Fruit fly (Drosophila melanogaster) whole organism, wandering third instar larva: ENCODE measurements around the gene nau.
A peak's percentile ranks its signal among the peaks of the same experiment; 100 is the strongest.

Experiments used
- Abd-B ChIP-seq: fragments of >200 bp; optimal IDR thresholded peaks from 2 replicates; lab custom pipeline; 2017; ENCODE audit warnings: missing biosample characterization, missing genetic modification characterization
- CG32264 ChIP-seq: fragments of 200-800 bp; sonication (Bioruptor generic); optimal IDR thresholded peaks from 2 replicates; lab custom pipeline; 2016; ENCODE audit warnings: missing biosample characterization, missing genetic modification characterization
- CG9705 ChIP-seq: fragments of 200-800 bp; sonication (Bioruptor generic); optimal IDR thresholded peaks from 2 replicates; lab custom pipeline; 2018; ENCODE audit warnings: missing biosample characterization, mild to moderate bottlenecking, missing genetic modification characterization
- CrebA ChIP-seq: fragments of 200-800 bp; sonication (Bioruptor generic); optimal IDR thresholded peaks from 2 replicates; lab custom pipeline; 2016; ENCODE audit warnings: missing biosample characterization, mild to moderate bottlenecking, missing genetic modification characterization, borderline replicate concordance
- Dfd ChIP-seq: fragments of >200 bp; optimal IDR thresholded peaks from 2 replicates; lab custom pipeline; 2017; ENCODE audit warnings: missing biosample characterization, missing genetic modification characterization
- Dif ChIP-seq: fragments of 200-275, 200-300 bp; sonication (Bioruptor generic); optimal IDR thresholded peaks from 2 replicates; lab custom pipeline; 2018; ENCODE audit warnings: missing biosample characterization, missing genetic modification characterization; ENCODE audit not compliant: partially characterized antibody
- GATAd ChIP-seq: sonication (Bioruptor generic); optimal IDR thresholded peaks from 2 replicates; lab custom pipeline; 2016; ENCODE audit warnings: missing biosample characterization, missing genetic modification characterization
- HLH106 ChIP-seq: fragments of 200-800 bp; optimal IDR thresholded peaks from 3 replicates; lab custom pipeline; 2019; ENCODE audit warnings: missing biosample characterization, mild to moderate bottlenecking, missing genetic modification characterization, moderate library complexity
- Hnf4 ChIP-seq: fragments of 200-800 bp; sonication (Bioruptor generic); optimal IDR thresholded peaks from 2 replicates; lab custom pipeline; 2016; ENCODE audit warnings: missing biosample characterization, mild to moderate bottlenecking, missing genetic modification characterization
- Hr78 ChIP-seq: fragments of >200 bp; optimal IDR thresholded peaks from 2 replicates; lab custom pipeline; 2017; ENCODE audit warnings: missing biosample characterization, missing genetic modification characterization
- Hr83 ChIP-seq: fragments of 200-300 bp; sonication (Bioruptor generic); optimal IDR thresholded peaks from 2 replicates; lab custom pipeline; 2016; ENCODE audit warnings: missing biosample characterization, mild to moderate bottlenecking, missing genetic modification characterization, moderate library complexity; ENCODE audit not compliant: poor library complexity, severe bottlenecking
- Jra ChIP-seq: sonication (Bioruptor generic); optimal IDR thresholded peaks from 2 replicates; lab custom pipeline; 2016; ENCODE audit warnings: missing biosample characterization, missing genetic modification characterization
- Mio ChIP-seq: sonication (Bioruptor generic); optimal IDR thresholded peaks from 2 replicates; lab custom pipeline; 2016; ENCODE audit warnings: missing biosample characterization, missing genetic modification characterization
- Myc ChIP-seq: fragments of >200 bp; optimal IDR thresholded peaks from 2 replicates; lab custom pipeline; 2017
- N ChIP-seq: fragments of >200 bp; optimal IDR thresholded peaks from 2 replicates; lab custom pipeline; 2018; ENCODE audit warnings: missing biosample characterization, missing external identifiers, missing genetic modification characterization
- OdsH ChIP-seq: fragments of 200-800 bp; sonication (Bioruptor generic); optimal IDR thresholded peaks from 2 replicates; lab custom pipeline; 2016; ENCODE audit warnings: missing biosample characterization, mild to moderate bottlenecking, missing genetic modification characterization
- Rel ChIP-seq, 2 experiments: fragments of 200-800 bp; sonication (Bioruptor generic) in 1 of 2; optimal IDR thresholded peaks; 2 replicates in 1 of 2; 3 replicates in 1 of 2; lab custom pipeline; 2016 to 2019; ENCODE audit warnings: mild to moderate bottlenecking in 2 of 2, missing biosample characterization in 2 of 2, missing genetic modification characterization in 2 of 2, moderate library complexity in 1 of 2
- Sp1 ChIP-seq: fragments of 200-800 bp; sonication (Bioruptor generic); optimal IDR thresholded peaks from 3 replicates; lab custom pipeline; 2019; ENCODE audit warnings: missing biosample characterization, mild to moderate bottlenecking, missing genetic modification characterization, moderate library complexity
- Vsx2 ChIP-seq: fragments of 200-300, 225-300 bp; sonication (Bioruptor generic); optimal IDR thresholded peaks from 2 replicates; lab custom pipeline; 2018; ENCODE audit warnings: missing biosample characterization, missing genetic modification characterization; ENCODE audit not compliant: partially characterized antibody
- br ChIP-seq: fragments of 200-800 bp; sonication (Bioruptor generic); optimal IDR thresholded peaks from 2 replicates; lab custom pipeline; 2016; ENCODE audit warnings: missing biosample characterization, missing genetic modification characterization
- brk ChIP-seq: fragments of 200-800 bp; sonication (Bioruptor generic); optimal IDR thresholded peaks from 2 replicates; lab custom pipeline; 2016; ENCODE audit warnings: missing biosample characterization, mild to moderate bottlenecking, missing genetic modification characterization
- dl ChIP-seq, 2 experiments: fragments of 175-275, 200-275 bp in 1 of 2; fragments of 200-275 bp in 1 of 2; sonication (Bioruptor generic); optimal IDR thresholded peaks; lab custom pipeline; 2018; ENCODE audit warnings: mild to moderate bottlenecking in 2 of 2, missing biosample characterization in 2 of 2, missing genetic modification characterization in 2 of 2, moderate library complexity in 2 of 2; ENCODE audit not compliant: partially characterized antibody in 2 of 2, insufficient read depth in 1 of 2
- dmrt93B ChIP-seq: fragments of 200-800 bp; sonication (Bioruptor generic); optimal IDR thresholded peaks from 2 replicates; lab custom pipeline; 2018; ENCODE audit warnings: missing biosample characterization, mild to moderate bottlenecking, missing genetic modification characterization
- dsf ChIP-seq: sonication (Bioruptor generic); optimal IDR thresholded peaks from 2 replicates; lab custom pipeline; 2016; ENCODE audit warnings: missing biosample characterization, missing genetic modification characterization, borderline replicate concordance
- ey ChIP-seq: fragments of 200-800 bp; sonication (Bioruptor generic); optimal IDR thresholded peaks from 2 replicates; lab custom pipeline; 2016; ENCODE audit warnings: missing biosample characterization, missing genetic modification characterization
- foxo ChIP-seq, 2 experiments: fragments of 200-800 bp; sonication (Bioruptor generic); optimal IDR thresholded peaks; 2 replicates in 1 of 2; 3 replicates in 1 of 2; lab custom pipeline; 2016 to 2017; ENCODE audit warnings: missing biosample characterization in 2 of 2, missing genetic modification characterization in 2 of 2
- fru ChIP-seq: fragments of 200-800 bp; sonication (Bioruptor generic); optimal IDR thresholded peaks from 3 replicates; lab custom pipeline; 2016; ENCODE audit warnings: missing biosample characterization, mild to moderate bottlenecking, missing genetic modification characterization
- h ChIP-seq: fragments of 200-800 bp; sonication (Bioruptor generic); optimal IDR thresholded peaks from 3 replicates; lab custom pipeline; 2016; ENCODE audit warnings: missing biosample characterization, mild to moderate bottlenecking, missing genetic modification characterization
- jim ChIP-seq: fragments of 175-275, 200-325 bp; sonication (Bioruptor generic); optimal IDR thresholded peaks from 2 replicates; lab custom pipeline; 2016; ENCODE audit warnings: missing biosample characterization, mild to moderate bottlenecking, missing genetic modification characterization
- lola ChIP-seq: fragments of >200 bp; optimal IDR thresholded peaks from 2 replicates; lab custom pipeline; 2017; ENCODE audit warnings: missing biosample characterization, missing genetic modification characterization
- pan ChIP-seq: fragments of >200 bp; optimal IDR thresholded peaks from 2 replicates; lab custom pipeline; 2017
- psq ChIP-seq: fragments of 200-800 bp; sonication (Bioruptor generic); optimal IDR thresholded peaks from 3 replicates; lab custom pipeline; 2017; ENCODE audit warnings: missing biosample characterization, mild to moderate bottlenecking, missing genetic modification characterization, moderate library complexity
- rgr ChIP-seq: fragments of 200-800 bp; sonication (Bioruptor generic); optimal IDR thresholded peaks from 3 replicates; lab custom pipeline; 2016; ENCODE audit warnings: missing biosample characterization, mild to moderate bottlenecking, missing genetic modification characterization
- sage ChIP-seq: fragments of 200-800 bp; sonication (Bioruptor generic); optimal IDR thresholded peaks from 2 replicates; lab custom pipeline; 2016; ENCODE audit warnings: missing biosample characterization, mild to moderate bottlenecking, missing genetic modification characterization
- sv ChIP-seq: fragments of 200-800 bp; sonication (Bioruptor generic); optimal IDR thresholded peaks from 3 replicates; lab custom pipeline; 2016; ENCODE audit warnings: missing biosample characterization, missing genetic modification characterization
- tai ChIP-seq: sonication (Bioruptor generic); optimal IDR thresholded peaks from 2 replicates; lab custom pipeline; 2016; ENCODE audit warnings: missing biosample characterization, missing genetic modification characterization
- usp ChIP-seq: fragments of >200 bp; optimal IDR thresholded peaks from 2 replicates; lab custom pipeline; 2017; ENCODE audit warnings: missing biosample characterization, missing genetic modification characterization
- woc ChIP-seq: sonication (Bioruptor generic); optimal IDR thresholded peaks from 2 replicates; lab custom pipeline; 2016; ENCODE audit warnings: missing biosample characterization, mild to moderate bottlenecking, missing genetic modification characterization

Gene nau

dm6 chr3R:23679911-23680336 is 38.2 kb downstream of the nau start, which contains the start of gene eIF3d1:
eIF3d1 (plus strand) TSS chr3R:23680039.
- peak; percentile 17 for TF ChIP-seq HLH106 (tag; lab: Kevin White, UChicago)
- TF ChIP-seq woc (GFP tag; lab: Kevin White, UChicago), result no peak
- peak in 1 of 2 experiments; percentile 1 for TF ChIP-seq dl (GFP tag; optimal IDR thresholded peaks at IDR 0.05; lab: Kevin White, UChicago; ENCODE audit: insufficient read depth in 1 of 2, partially characterized antibody in 2 of 2)
- TF ChIP-seq pan (lab: Kevin White, UChicago), result no peak
- TF ChIP-seq Dif (GFP tag; lab: Kevin White, UChicago), result peak; percentile 32
- TF ChIP-seq h, result no peak
- TF ChIP-seq rgr (GFP tag; lab: Kevin White, UChicago), result peak; percentile 21
- peak; percentile 11 for TF ChIP-seq Myc (lab: Kevin White, UChicago)
- TF ChIP-seq br (GFP tag; lab: Kevin White, UChicago), result peak; percentile 1

- TF ChIP-seq CrebA (GFP tag; lab: Kevin White, UChicago), result peak; percentile 28
- peak; percentile 88 for TF ChIP-seq fru (GFP tag; lab: Kevin White, UChicago)
- TF ChIP-seq psq, result peak; percentile 86
- TF ChIP-seq Rel (GFP tag; optimal IDR thresholded peaks at IDR 0.05; lab: Kevin White, UChicago), result peak; percentile 3
- peak; percentile 65 for TF ChIP-seq Rel (tag; optimal IDR thresholded peaks at IDR 0.05; lab: Kevin White, UChicago)
- peak; percentile 57 for TF ChIP-seq Vsx2 (GFP tag; lab: Kevin White, UChicago)
- TF ChIP-seq sage (GFP tag; lab: Kevin White, UChicago), result peak; percentile 87
- TF ChIP-seq HLH106 (tag; lab: Kevin White, UChicago), result peak; percentile 87
- TF ChIP-seq foxo (GFP tag; optimal IDR thresholded peaks at IDR 0.05; lab: Kevin White, UChicago), result peak in 1 of 2 experiments; percentile 91
- no peak for TF ChIP-seq Dfd
- no peak for TF ChIP-seq woc (GFP tag; lab: Kevin White, UChicago)
- TF ChIP-seq Abd-B (GFP tag; lab: Kevin White, UChicago), result no peak
- peak; percentile 90 for TF ChIP-seq h
- no peak for TF ChIP-seq Myc (lab: Kevin White, UChicago)
- TF ChIP-seq N (GFP tag; lab: Kevin White, UChicago), result no peak
- peak; percentile 39 for TF ChIP-seq Jra (GFP tag; lab: Kevin White, UChicago)
- peak; percentile 66 for TF ChIP-seq CG9705
- no peak for TF ChIP-seq jim (GFP tag; lab: Kevin White, UChicago)
- TF ChIP-seq Hnf4 (GFP tag; lab: Kevin White, UChicago), result no peak
- TF ChIP-seq br (GFP tag; lab: Kevin White, UChicago), result peak; percentile 81
- no peak for TF ChIP-seq lola (GFP tag; lab: Kevin White, UChicago)
- TF ChIP-seq OdsH (GFP tag; lab: Kevin White, UChicago), result peak; percentile 89
- no peak for TF ChIP-seq dsf
- no peak for TF ChIP-seq usp (GFP tag; lab: Kevin White, UChicago)
- TF ChIP-seq CG32264 (GFP tag; lab: Kevin White, UChicago), result peak; percentile 45
- TF ChIP-seq sv, result peak; percentile 85
- TF ChIP-seq rgr (GFP tag; lab: Kevin White, UChicago), result peak; percentile 91
- no peak for TF ChIP-seq pan (lab: Kevin White, UChicago)
- TF ChIP-seq dl (GFP tag; optimal IDR thresholded peaks at IDR 0.05; lab: Kevin White, UChicago; ENCODE audit: insufficient read depth in 1 of 2, partially characterized antibody in 2 of 2), result no peak
- TF ChIP-seq Dif (GFP tag; lab: Kevin White, UChicago), result peak; percentile 53
- peak; percentile 83 for TF ChIP-seq dmrt93B (GFP tag; lab: Kevin White, UChicago)
- TF ChIP-seq tai, result no peak
- no peak for TF ChIP-seq Hr78 (GFP tag; lab: Kevin White, UChicago)
- peak; percentile 8 for TF ChIP-seq GATAd
- peak; percentile 79 for TF ChIP-seq ey (GFP tag; lab: Kevin White, UChicago)
- TF ChIP-seq brk (GFP tag; lab: Kevin White, UChicago), result no peak
- TF ChIP-seq Sp1 (GFP tag; lab: Kevin White, UChicago), result peak; percentile 91
- no peak for TF ChIP-seq Mio (GFP tag; lab: Kevin White, UChicago)
- no peak for TF ChIP-seq Hr83 (GFP tag; lab: Kevin White, UChicago)
These were observed 39.6 kb downstream of the nau start, which contains the start of gene GILT2 for dm6 chr3R:23678349-23679193. GILT2 (plus strand) TSS chr3R:23678895.
